Fruit fly (Drosophila melanogaster): Measurements from ENCODE around the gene Sec13.

DNA sequence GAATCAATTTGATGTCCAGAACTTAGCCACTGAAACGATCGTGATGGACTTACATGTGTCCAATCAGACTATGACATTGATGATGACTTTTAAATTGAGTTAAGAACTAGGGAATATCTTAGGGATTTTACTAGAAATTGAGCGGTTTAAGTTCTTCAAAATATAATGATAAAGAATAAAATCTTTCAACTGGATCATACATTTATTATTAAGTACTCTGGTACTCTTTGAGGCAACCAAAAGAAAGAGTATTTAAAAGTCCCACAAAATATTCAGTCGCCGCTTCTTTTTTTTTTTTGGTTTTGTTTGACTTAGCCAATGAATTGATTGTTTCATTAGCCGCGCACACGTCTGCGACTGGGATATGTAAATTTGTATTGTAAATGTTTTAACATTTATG, 45.9 kb upstream of the Sec13 start:
- no peak for TF ChIP-seq ttk (optimal IDR thresholded peaks at IDR 0.05)
- no peak for TF ChIP-seq psq (optimal IDR thresholded peaks at IDR 0.05)
- no peak for TF ChIP-seq Sin3A (optimal IDR thresholded peaks at IDR 0.05)
- no peak for TF ChIP-seq Myc (optimal IDR thresholded peaks at IDR 0.05)
- TF ChIP-seq h (optimal IDR thresholded peaks at IDR 0.05): no peak
- no peak for TF ChIP-seq insv (optimal IDR thresholded peaks at IDR 0.05)
